Fruit fly (Drosophila melanogaster) whole organism, prepupa: ENCODE results near the gene CG8945.

Experiments
- CG10631 ChIP-seq: fragments of 200-800 bp; sonication (Bioruptor generic); optimal IDR thresholded peaks from 2 replicates; lab custom pipeline; 2016; ENCODE audit warnings: missing biosample characterization, missing genetic modification characterization
- CG1621 ChIP-seq: fragments of 200-800 bp; sonication (Bioruptor generic); optimal IDR thresholded peaks from 3 replicates; lab custom pipeline; 2018; ENCODE audit warnings: missing biosample characterization, mild to moderate bottlenecking, missing genetic modification characterization
- CG16779 ChIP-seq: fragments of 200-800 bp; sonication (Bioruptor generic); optimal IDR thresholded peaks from 3 replicates; lab custom pipeline; 2017; ENCODE audit warnings: missing biosample characterization, mild to moderate bottlenecking, missing genetic modification characterization
- CG31627 ChIP-seq: fragments of 200-800 bp; sonication (Bioruptor generic); optimal IDR thresholded peaks from 3 replicates; lab custom pipeline; 2016; ENCODE audit warnings: missing biosample characterization, missing genetic modification characterization
- CG34406 ChIP-seq: fragments of 200-800 bp; sonication (Bioruptor generic); optimal IDR thresholded peaks from 3 replicates; lab custom pipeline; 2016; ENCODE audit warnings: missing biosample characterization, missing genetic modification characterization
- CG3919 ChIP-seq: fragments of 200-800 bp; sonication (Bioruptor generic); optimal IDR thresholded peaks from 3 replicates; lab custom pipeline; 2016; ENCODE audit warnings: missing biosample characterization, missing genetic modification characterization
- CG6276 ChIP-seq: fragments of 200-800 bp; sonication (Bioruptor generic); optimal IDR thresholded peaks from 2 replicates; lab custom pipeline; 2017; ENCODE audit warnings: missing biosample characterization, mild to moderate bottlenecking, missing genetic modification characterization
- CG6792 ChIP-seq: fragments of 200-800 bp; sonication (Bioruptor generic); optimal IDR thresholded peaks from 3 replicates; lab custom pipeline; 2016; ENCODE audit warnings: missing biosample characterization, missing genetic modification characterization
- CG6808 ChIP-seq: fragments of 200-800 bp; sonication (Bioruptor generic); optimal IDR thresholded peaks from 3 replicates; lab custom pipeline; 2017; ENCODE audit warnings: missing biosample characterization, missing genetic modification characterization, mild to moderate bottlenecking, moderate library complexity, missing genetic modification reagents
- CG6854 ChIP-seq: fragments of 200-800 bp; sonication (Bioruptor generic); optimal IDR thresholded peaks from 2 replicates; lab custom pipeline; 2017; ENCODE audit warnings: missing biosample characterization, mild to moderate bottlenecking, missing genetic modification characterization
- CG7368 ChIP-seq: fragments of 200-800 bp; sonication (Bioruptor generic); optimal IDR thresholded peaks from 3 replicates; lab custom pipeline; 2016; ENCODE audit warnings: missing biosample characterization, missing genetic modification characterization
- CG8632 ChIP-seq: fragments of 200-800 bp; sonication (Bioruptor generic); optimal IDR thresholded peaks from 3 replicates; lab custom pipeline; 2016; ENCODE audit warnings: missing biosample characterization, missing genetic modification characterization
- CG9139 ChIP-seq: fragments of 200-800 bp; sonication (Bioruptor generic); optimal IDR thresholded peaks from 3 replicates; lab custom pipeline; 2017; ENCODE audit warnings: missing biosample characterization, mild to moderate bottlenecking, missing genetic modification characterization
- Eip78C ChIP-seq: fragments of 200-800 bp; sonication (Bioruptor generic); peaks from one replicate; lab custom pipeline; 2016; ENCODE audit warnings: missing biosample characterization, missing genetic modification characterization
- Gug ChIP-seq: fragments of 200-800 bp; sonication (Bioruptor generic); IDR thresholded peaks from 2 replicates; pipeline ENCODE4 v1.3.6; 2022; ENCODE audit warnings: missing biosample characterization, missing genetic modification characterization
- Hr39 ChIP-seq: fragments of 200-800 bp; sonication (Bioruptor generic); optimal IDR thresholded peaks from 2 replicates; lab custom pipeline; 2016; ENCODE audit warnings: missing biosample characterization, missing genetic modification characterization
- Met ChIP-seq: fragments of 200-800 bp; sonication (Bioruptor generic); optimal IDR thresholded peaks from 3 replicates; lab custom pipeline; 2016; ENCODE audit warnings: missing biosample characterization, missing genetic modification characterization
- Sox15 ChIP-seq: fragments of 200-800 bp; sonication (Bioruptor generic); optimal IDR thresholded peaks from 3 replicates; lab custom pipeline; 2016; ENCODE audit warnings: missing biosample characterization, missing genetic modification characterization
- achi ChIP-seq: fragments of 200-800 bp; sonication (Bioruptor generic); optimal IDR thresholded peaks from 3 replicates; lab custom pipeline; 2016; ENCODE audit warnings: missing biosample characterization, missing genetic modification characterization
- acj6 ChIP-seq: fragments of 200-800 bp; sonication (Bioruptor generic); optimal IDR thresholded peaks from 3 replicates; lab custom pipeline; 2016; ENCODE audit warnings: missing biosample characterization, missing genetic modification characterization
- cyc ChIP-seq: fragments of 200-800 bp; sonication (Bioruptor generic); optimal IDR thresholded peaks from 3 replicates; lab custom pipeline; 2016; ENCODE audit warnings: missing biosample characterization, missing genetic modification characterization
- dac ChIP-seq: fragments of 200-800 bp; sonication (Bioruptor generic); optimal IDR thresholded peaks from 2 replicates; lab custom pipeline; 2017; ENCODE audit warnings: missing biosample characterization, mild to moderate bottlenecking, missing genetic modification characterization
- dsx ChIP-seq: fragments of 200-800 bp; optimal IDR thresholded peaks from 3 replicates; lab custom pipeline; 2019; ENCODE audit warnings: missing biosample characterization, mild to moderate bottlenecking, missing genetic modification characterization, moderate library complexity; ENCODE audit not compliant: poor library complexity, severe bottlenecking
- eg ChIP-seq: fragments of 200-800 bp; sonication (Bioruptor generic); IDR thresholded peaks from 3 replicates; pipeline ENCODE4 v1.3.6; 2022; ENCODE audit warnings: missing biosample characterization, missing genetic modification characterization
- fd59A ChIP-seq: fragments of 200-800 bp; sonication (Bioruptor generic); optimal IDR thresholded peaks from 2 replicates; lab custom pipeline; 2017; ENCODE audit warnings: missing biosample characterization, mild to moderate bottlenecking, missing genetic modification characterization, missing genetic modification reagents
- fd85E ChIP-seq: fragments of 200-800 bp; sonication (Bioruptor generic); optimal IDR thresholded peaks from 3 replicates; lab custom pipeline; 2016; ENCODE audit warnings: missing biosample characterization, missing genetic modification characterization
- lz ChIP-seq: fragments of 200-800 bp; sonication (Bioruptor generic); optimal IDR thresholded peaks from 3 replicates; lab custom pipeline; 2016; ENCODE audit warnings: missing biosample characterization, missing genetic modification characterization
- svp ChIP-seq: fragments of 200-800 bp; sonication (Bioruptor generic); peaks from one replicate; lab custom pipeline; 2016; ENCODE audit warnings: missing biosample characterization, missing genetic modification characterization
- topi ChIP-seq: fragments of 200-800 bp; sonication (Bioruptor generic); optimal IDR thresholded peaks from 3 replicates; lab custom pipeline; 2016; ENCODE audit warnings: missing biosample characterization, missing genetic modification characterization

Gene CG8945

dm6 chrX:17077290-17078138 lies 10.0 kb downstream of the CG8945 start, which contains the start of gene wcy (continued):
- TF ChIP-seq achi (GFP tag; lab: Kevin White, UChicago) (no peak), CG1621 (tag; lab: Kevin White, UChicago) (peak; percentile 68), Sox15 (GFP tag; lab: Kevin White, UChicago) (no peak), CG16779 (tag; lab: Kevin White, UChicago) (no peak), lz (GFP tag; lab: Kevin White, UChicago) (peak; percentile 25), CG8632 (GFP tag; lab: Kevin White, UChicago) (no peak), CG34406 (GFP tag; lab: Kevin White, UChicago) (no peak), fd85E (GFP tag; lab: Kevin White, UChicago) (no peak), CG6276 (no peak), dac (GFP tag; lab: Kevin White, UChicago) (no peak), CG10631 (GFP tag; lab: Kevin White, UChicago) (no peak), CG31627 (GFP tag; lab: Kevin White, UChicago) (peak; percentile 21), Eip78C (GFP tag; lab: Kevin White, UChicago) (peak; percentile 61), Hr39 (GFP tag; lab: Kevin White, UChicago) (no peak), topi (GFP tag; lab: Kevin White, UChicago) (peak; percentile 11), CG3919 (GFP tag; lab: Kevin White, UChicago) (no peak), Gug (no peak)
- TF ChIP-seq, all 60 proteins: peak for 12

DNA sequence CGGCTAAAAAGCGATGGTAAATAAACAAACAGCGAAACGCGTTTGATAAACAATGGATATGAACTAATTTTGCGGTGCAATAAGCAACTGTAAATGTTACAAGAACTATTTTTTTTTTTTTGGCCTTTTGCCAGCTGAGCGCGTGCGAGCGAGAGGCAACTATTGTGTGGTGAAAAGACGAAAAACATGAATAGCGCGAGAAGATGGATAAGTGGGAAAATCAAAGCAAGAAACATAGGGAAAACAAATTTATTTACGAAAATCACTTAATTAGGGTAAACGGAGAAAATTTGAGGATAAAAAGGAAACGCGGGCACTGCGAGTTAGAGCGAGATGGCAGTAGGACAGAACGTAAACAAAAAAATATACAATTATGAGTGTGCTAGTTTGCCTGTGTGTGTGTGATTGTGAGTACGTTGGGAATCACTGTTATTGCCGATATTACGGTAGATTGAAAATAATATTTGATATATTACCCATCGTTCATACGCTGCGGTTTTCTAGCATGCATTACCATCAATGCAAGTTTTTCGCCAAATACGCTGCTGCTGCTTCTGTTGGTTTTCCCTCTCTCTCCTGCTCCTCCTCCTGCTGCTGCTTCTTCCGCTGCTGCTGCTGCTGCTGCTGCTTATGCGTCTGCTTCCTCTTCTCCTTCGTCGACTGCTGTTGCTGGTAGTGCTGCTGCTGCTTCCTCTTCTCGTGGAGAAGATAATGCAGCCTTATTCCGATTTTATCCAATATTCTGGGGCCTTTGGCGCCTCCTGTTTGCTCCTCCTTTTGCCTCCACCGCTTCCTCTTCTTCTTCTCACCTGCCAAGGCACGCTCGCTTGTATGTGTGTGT lies 10.8 kb downstream of the CG8945 start:
- no peak for TF ChIP-seq achi (GFP tag; lab: Kevin White, UChicago)

DNA sequence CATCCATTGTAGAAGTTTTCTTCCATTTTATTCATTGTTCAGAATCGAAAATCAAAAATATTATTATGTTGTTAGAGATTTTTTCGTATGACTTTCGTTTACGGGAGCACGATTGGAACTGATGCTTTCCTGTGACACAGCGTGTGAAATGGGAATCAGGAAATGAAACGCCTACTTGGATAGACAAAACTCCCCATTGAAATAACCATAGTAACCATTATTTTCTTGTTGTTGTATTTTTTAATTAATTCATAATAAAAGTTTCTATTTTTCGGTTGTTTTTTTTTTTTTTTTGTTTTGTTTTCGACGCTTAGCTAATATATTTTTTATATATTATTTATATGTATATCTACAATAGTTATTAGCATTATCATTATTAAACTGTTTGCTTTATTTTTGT lies 19.1 kb downstream of the CG8945 start, which contains the start of gene CG43077:
Gene CG43077 (minus strand): TSS at position 101 of the 400 bp plus-strand sequence.
- no peak for TF ChIP-seq svp (GFP tag; lab: Kevin White, UChicago)
- no peak for TF ChIP-seq Gug
- TF ChIP-seq Hr39 (GFP tag; lab: Kevin White, UChicago): no peak
- no peak for TF ChIP-seq CG6854 (GFP tag; lab: Kevin White, UChicago)
- TF ChIP-seq topi (GFP tag; lab: Kevin White, UChicago): no peak
- no peak for TF ChIP-seq CG34406 (GFP tag; lab: Kevin White, UChicago)
- no peak for TF ChIP-seq Sox15 (GFP tag; lab: Kevin White, UChicago)
- TF ChIP-seq CG6792 (GFP tag; lab: Kevin White, UChicago): no peak
- no peak for TF ChIP-seq dsx (GFP tag; lab: Kevin White, UChicago)
- no peak for TF ChIP-seq CG7368
- no peak for TF ChIP-seq achi (GFP tag; lab: Kevin White, UChicago)
- no peak for TF ChIP-seq eg (GFP tag; lab: Robert Waterston, UW)

DNA sequence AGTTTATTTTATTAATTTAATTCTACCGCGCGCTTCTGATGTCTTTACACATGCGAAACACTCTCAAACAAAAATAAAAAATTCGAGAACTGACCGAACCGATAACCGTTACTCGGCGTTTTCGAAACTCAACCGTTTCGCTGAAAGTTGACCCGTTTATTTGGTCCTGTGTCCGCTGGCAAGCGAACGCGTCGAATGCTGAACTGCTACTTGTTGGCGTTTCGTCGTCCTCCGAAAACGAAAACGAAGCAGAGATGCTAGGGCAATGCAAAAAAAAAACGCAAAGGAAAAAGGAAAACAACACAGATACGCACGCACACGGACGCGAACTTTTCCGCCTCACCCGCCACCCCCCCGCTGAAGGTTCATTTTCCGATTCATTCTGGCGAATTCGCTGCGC lies 20.8 kb downstream of the CG8945 start, which contains the start of gene CG45002:
Gene CG45002 (minus strand): TSS at position 101 of the 400 bp plus-strand sequence.
- TF ChIP-seq CG31627 (GFP tag; lab: Kevin White, UChicago): no peak
- no peak for TF ChIP-seq lz (GFP tag; lab: Kevin White, UChicago)
- TF ChIP-seq acj6 (GFP tag; lab: Kevin White, UChicago): no peak
- TF ChIP-seq achi (GFP tag; lab: Kevin White, UChicago): no peak
- no peak for TF ChIP-seq CG34406 (GFP tag; lab: Kevin White, UChicago)
- no peak for TF ChIP-seq cyc (GFP tag; lab: Kevin White, UChicago)
- no peak for TF ChIP-seq fd59A (GFP tag; lab: Kevin White, UChicago)
- no peak for TF ChIP-seq CG6808 (GFP tag; lab: Kevin White, UChicago)
- no peak for TF ChIP-seq CG9139 (GFP tag; lab: Kevin White, UChicago)
- no peak for TF ChIP-seq CG6792 (GFP tag; lab: Kevin White, UChicago)
- no peak for TF ChIP-seq Sox15 (GFP tag; lab: Kevin White, UChicago)
- no peak for TF ChIP-seq Met (GFP tag; lab: Kevin White, UChicago)
